Worm (Caenorhabditis elegans) whole organism, L3 larva: Measurements from ENCODE around the gene mltn-9.

Experiments used
- ZK546.5 ChIP-seq: sonication (generic microtip); optimal IDR thresholded peaks from 2 replicates; lab custom pipeline; 2017; ENCODE audit warnings: missing biosample characterization, missing genetic modification characterization
- aly-2 ChIP-seq: fragments of 150-350 bp; optimal IDR thresholded peaks from 2 replicates; lab custom pipeline; 2014; ENCODE audit warnings: missing biosample characterization, missing genetic modification characterization
- ama-1 ChIP-seq: fragments of 150-350 bp; optimal IDR thresholded peaks from 2 replicates; lab custom pipeline; 2018
- ceh-28 ChIP-seq: fragments of 150-350 bp; optimal IDR thresholded peaks from 2 replicates; lab custom pipeline; 2014; ENCODE audit warnings: missing biosample characterization, missing genetic modification reagents, missing genetic modification characterization
- ceh-9 ChIP-seq: sonication (generic microtip); optimal IDR thresholded peaks from 2 replicates; lab custom pipeline; 2018; ENCODE audit warnings: missing biosample characterization, missing genetic modification characterization
- daf-12 ChIP-seq: fragments of 150-350 bp; optimal IDR thresholded peaks from 2 replicates; lab custom pipeline; 2014; ENCODE audit warnings: missing biosample characterization, missing genetic modification reagents, missing genetic modification characterization
- egl-27 ChIP-seq: sonication (generic microtip); optimal IDR thresholded peaks from 4 replicates; lab custom pipeline; 2017; ENCODE audit warnings: missing biosample characterization, missing genetic modification reagents, missing genetic modification characterization
- egl-5 ChIP-seq: fragments of 150-350 bp; optimal IDR thresholded peaks from 2 replicates; lab custom pipeline; 2017; ENCODE audit warnings: missing biosample characterization, missing genetic modification reagents, missing genetic modification characterization, inconsistent platforms
- elt-1 ChIP-seq: fragments of 150-350 bp; optimal IDR thresholded peaks from 2 replicates; lab custom pipeline; 2014; ENCODE audit warnings: missing biosample characterization, missing genetic modification characterization
- elt-2 ChIP-seq: sonication (generic microtip); optimal IDR thresholded peaks from 2 replicates; lab custom pipeline; 2016; ENCODE audit warnings: missing genetic modification reagents, mild to moderate bottlenecking, missing genetic modification characterization, missing compliant biosample characterization
- elt-3 ChIP-seq, 3 experiments: fragments of 150-350 bp in 1 of 3; sonication (generic microtip) in 2 of 3; optimal IDR thresholded peaks; 2 replicates in 2 of 3; 4 replicates in 1 of 3; lab custom pipeline; 2014 to 2017; ENCODE audit warnings: missing biosample characterization in 3 of 3, missing genetic modification characterization in 3 of 3
- eor-1 ChIP-seq, 2 experiments: fragments of 150-350 bp; optimal IDR thresholded peaks; 2 replicates each; lab custom pipeline; 2014 to 2018; ENCODE audit warnings: missing biosample characterization in 2 of 2, missing genetic modification characterization in 2 of 2
- fkh-10 ChIP-seq: sonication (generic microtip); optimal IDR thresholded peaks from 2 replicates; lab custom pipeline; 2017; ENCODE audit warnings: missing biosample characterization, missing genetic modification reagents, missing genetic modification characterization
- fos-1 ChIP-seq: fragments of 150-350 bp; optimal IDR thresholded peaks from 2 replicates; lab custom pipeline; 2014; ENCODE audit warnings: missing biosample characterization, missing genetic modification characterization
- hmg-11 ChIP-seq: sonication (generic microtip); optimal IDR thresholded peaks from 2 replicates; lab custom pipeline; 2016; ENCODE audit warnings: missing genetic modification characterization, missing compliant biosample characterization
- jun-1 ChIP-seq: fragments of 150-350 bp; optimal IDR thresholded peaks from 2 replicates; lab custom pipeline; 2014; ENCODE audit warnings: missing biosample characterization, missing genetic modification reagents, missing genetic modification characterization
- lin-15B ChIP-seq: fragments of 150-350 bp; optimal IDR thresholded peaks from 2 replicates; lab custom pipeline; 2014; ENCODE audit warnings: missing biosample characterization, missing genetic modification characterization
- lin-39 ChIP-seq: fragments of 150-350 bp; optimal IDR thresholded peaks from 2 replicates; lab custom pipeline; 2018; ENCODE audit warnings: missing biosample characterization, missing genetic modification reagents, missing genetic modification characterization
- lsy-12 ChIP-seq: sonication (generic microtip); optimal IDR thresholded peaks from 2 replicates; lab custom pipeline; 2016; ENCODE audit warnings: mild to moderate bottlenecking, missing genetic modification characterization, missing compliant biosample characterization
- mdl-1 ChIP-seq: fragments of 150-350 bp; optimal IDR thresholded peaks from 2 replicates; lab custom pipeline; 2014; ENCODE audit warnings: missing biosample characterization, missing genetic modification characterization
- mml-1 ChIP-seq: fragments of 150-350 bp; sonication (generic microtip); optimal IDR thresholded peaks from 3 replicates; lab custom pipeline; 2014; ENCODE audit warnings: missing biosample characterization, missing genetic modification characterization
- nfya-1 ChIP-seq: sonication (generic microtip); optimal IDR thresholded peaks from 2 replicates; lab custom pipeline; 2017; ENCODE audit warnings: missing genetic modification characterization, mild to moderate bottlenecking, missing compliant biosample characterization, antibody characterized with exemption, moderate library complexity; ENCODE audit not compliant: insufficient read depth
- nhr-11 ChIP-seq: fragments of 150-350 bp; optimal IDR thresholded peaks from 2 replicates; lab custom pipeline; 2014; ENCODE audit warnings: missing biosample characterization, missing genetic modification characterization
- nhr-12 ChIP-seq: fragments of 150-350 bp; optimal IDR thresholded peaks from 2 replicates; lab custom pipeline; 2014; ENCODE audit warnings: missing biosample characterization, missing genetic modification characterization
- nhr-25 ChIP-seq: sonication (generic microtip); optimal IDR thresholded peaks from 2 replicates; lab custom pipeline; 2017; ENCODE audit warnings: missing biosample characterization, missing genetic modification characterization
- nhr-43 ChIP-seq: sonication (generic microtip); optimal IDR thresholded peaks from 2 replicates; lab custom pipeline; 2016; ENCODE audit warnings: mild to moderate bottlenecking, missing genetic modification characterization, missing compliant biosample characterization; ENCODE audit not compliant: poor library complexity, severe bottlenecking
- nhr-67 ChIP-seq: fragments of 150-350 bp; optimal IDR thresholded peaks from 2 replicates; lab custom pipeline; 2014; ENCODE audit warnings: missing biosample characterization, missing genetic modification characterization
- nhr-76 ChIP-seq: fragments of 150-350 bp; sonication (generic microtip); optimal IDR thresholded peaks from 5 replicates; lab custom pipeline; 2014; ENCODE audit warnings: missing biosample characterization, missing genetic modification characterization
- nhr-77 ChIP-seq: fragments of 150-350 bp; optimal IDR thresholded peaks from 2 replicates; lab custom pipeline; 2014; ENCODE audit warnings: missing biosample characterization, missing genetic modification characterization
- pha-4 ChIP-seq: fragments of 150-350 bp; optimal IDR thresholded peaks from 2 replicates; lab custom pipeline; 2014; ENCODE audit warnings: missing biosample characterization, missing genetic modification reagents, missing genetic modification characterization
- pqm-1 ChIP-seq: fragments of 150-350 bp; optimal IDR thresholded peaks from 2 replicates; lab custom pipeline; 2017; ENCODE audit warnings: missing biosample characterization, missing genetic modification characterization, inconsistent platforms
- skn-1 ChIP-seq: fragments of 150-350 bp; optimal IDR thresholded peaks from 2 replicates; lab custom pipeline; 2014; ENCODE audit warnings: missing biosample characterization, missing genetic modification characterization
- snpc-4 ChIP-seq: fragments of 150-350 bp; optimal IDR thresholded peaks from 2 replicates; lab custom pipeline; 2014; ENCODE audit warnings: missing biosample characterization, missing genetic modification characterization
- tbx-2 ChIP-seq: sonication (generic microtip); optimal IDR thresholded peaks from 2 replicates; lab custom pipeline; 2016; ENCODE audit warnings: mild to moderate bottlenecking, missing genetic modification characterization, missing compliant biosample characterization
- zag-1 ChIP-seq: fragments of 150-350 bp; optimal IDR thresholded peaks from 2 replicates; lab custom pipeline; 2014; ENCODE audit warnings: missing biosample characterization, missing genetic modification characterization
- ztf-11 ChIP-seq: fragments of 150-350 bp; optimal IDR thresholded peaks from 2 replicates; lab custom pipeline; 2014; ENCODE audit warnings: missing biosample characterization, missing genetic modification characterization
- ztf-4 ChIP-seq: fragments of 150-350 bp; optimal IDR thresholded peaks from 2 replicates; lab custom pipeline; 2014; ENCODE audit warnings: missing biosample characterization, missing genetic modification characterization

The mltn-9 gene

ce11 chrII:14615735-14616134 lies at the start of gene mltn-9:
TSS of gene mltn-9 (plus strand) at chrII:14616035.
- no peak for TF ChIP-seq egl-5 (tag; lab: Kevin White, UChicago)
- no peak for TF ChIP-seq elt-1
- no peak for TF ChIP-seq ZK546.5 (tag; lab: Kevin White, UChicago)
- TF ChIP-seq nhr-11 (tag; lab: Kevin White, UChicago) = no peak
- TF ChIP-seq nhr-43 (tag; lab: Kevin White, UChicago) = no peak
- TF ChIP-seq nhr-76 (tag; lab: Kevin White, UChicago) = no peak
- TF ChIP-seq fos-1 (tag; lab: Kevin White, UChicago) = no peak
- no peak for TF ChIP-seq ztf-4 (tag; lab: Kevin White, UChicago)
- TF ChIP-seq elt-2 (tag; lab: Kevin White, UChicago) = no peak
- no peak for TF ChIP-seq skn-1 (tag; lab: Kevin White, UChicago)
- no peak for TF ChIP-seq lin-39 (tag; lab: Kevin White, UChicago)
- TF ChIP-seq ceh-9 (tag; lab: Kevin White, UChicago) = no peak
- TF ChIP-seq pha-4 = no peak
- TF ChIP-seq nhr-25 (tag; lab: Kevin White, UChicago) = no peak
- TF ChIP-seq mdl-1 (tag; lab: Kevin White, UChicago) = no peak
- TF ChIP-seq mml-1 (tag; lab: Kevin White, UChicago) = no peak
- TF ChIP-seq elt-3 (tag; optimal IDR thresholded peaks at IDR 0.05; lab: Kevin White, UChicago) = no peak

ce11 chrII:14567811-14568210 lies 48.0 kb upstream of the mltn-9 start:
- TF ChIP-seq elt-1 = no peak
- no peak for TF ChIP-seq jun-1

ce11 chrII:14569322-14569721 lies 46.5 kb upstream of the mltn-9 start:
- TF ChIP-seq daf-12 = no peak
- peak; percentile 25 for TF ChIP-seq nfya-1 (tag; lab: Kevin White, UChicago)
- TF ChIP-seq hmg-11 (tag; lab: Kevin White, UChicago) = peak; percentile 56
- no peak for TF ChIP-seq nhr-25 (tag; lab: Kevin White, UChicago)
- TF ChIP-seq lin-39 (tag; lab: Kevin White, UChicago) = peak; percentile 53
- no peak for TF ChIP-seq nhr-12 (tag; lab: Kevin White, UChicago)
- peak; percentile 65 for TF ChIP-seq tbx-2 (tag; lab: Kevin White, UChicago)
- TF ChIP-seq nhr-77 (tag; lab: Kevin White, UChicago) = no peak
- TF ChIP-seq fkh-10 (GFP tag; lab: Kevin White, UChicago) = peak; percentile 60
- no peak for TF ChIP-seq aly-2 (tag; lab: Kevin White, UChicago)

- TF ChIP-seq pha-4 = peak; percentile 88
- no peak for TF ChIP-seq egl-27 (tag; lab: Kevin White, UChicago)
Observed at ce11 chrII:14570541-14571160, 45.2 kb upstream of the mltn-9 start.

- TF ChIP-seq snpc-4 (no peak), elt-2 (tag; lab: Kevin White, UChicago) (no peak), nhr-77 (tag; lab: Kevin White, UChicago) (no peak), ama-1 (no peak), lsy-12 (tag; lab: Kevin White, UChicago) (no peak), pha-4 (no peak), eor-1 (tag; optimal IDR thresholded peaks at IDR 0.05; lab: Kevin White, UChicago) (no peak), ztf-11 (tag; lab: Kevin White, UChicago) (no peak), ceh-28 (no peak), mml-1 (tag; lab: Kevin White, UChicago) (no peak), zag-1 (tag; lab: Kevin White, UChicago) (no peak), lin-15B (no peak), nhr-67 (no peak), pqm-1 (tag; lab: Kevin White, UChicago) (no peak), ZK546.5 (tag; lab: Kevin White, UChicago) (no peak)
- TF ChIP-seq, all 47 proteins: peak for 0
Observed at ce11 chrII:14573315-14573714, 42.5 kb upstream of the mltn-9 start, which contains the start of gene madf-5. TSS of gene madf-5 (plus strand) at chrII:14573615.
